Worm (Caenorhabditis elegans) whole organism, L3 larva: ENCODE measurements around the gene fbxc-20.

Experiments used
- ceh-82 ChIP-seq: fragments of 150-350 bp; optimal IDR thresholded peaks from 2 replicates; lab custom pipeline; 2014; ENCODE audit warnings: missing biosample characterization, missing genetic modification characterization
- egl-27 ChIP-seq: sonication (generic microtip); optimal IDR thresholded peaks from 4 replicates; lab custom pipeline; 2017; ENCODE audit warnings: missing biosample characterization, missing genetic modification reagents, missing genetic modification characterization
- lin-39 ChIP-seq: fragments of 150-350 bp; optimal IDR thresholded peaks from 2 replicates; lab custom pipeline; 2018; ENCODE audit warnings: missing biosample characterization, missing genetic modification reagents, missing genetic modification characterization
- nhr-11 ChIP-seq: fragments of 150-350 bp; optimal IDR thresholded peaks from 2 replicates; lab custom pipeline; 2014; ENCODE audit warnings: missing biosample characterization, missing genetic modification characterization
- nhr-12 ChIP-seq: fragments of 150-350 bp; optimal IDR thresholded peaks from 2 replicates; lab custom pipeline; 2014; ENCODE audit warnings: missing biosample characterization, missing genetic modification characterization
- nhr-237 ChIP-seq: fragments of 150-350 bp; optimal IDR thresholded peaks from 2 replicates; lab custom pipeline; 2014; ENCODE audit warnings: missing biosample characterization, missing genetic modification characterization
- nhr-76 ChIP-seq: fragments of 150-350 bp; sonication (generic microtip); optimal IDR thresholded peaks from 5 replicates; lab custom pipeline; 2014; ENCODE audit warnings: missing biosample characterization, missing genetic modification characterization
- tbx-2 ChIP-seq: sonication (generic microtip); optimal IDR thresholded peaks from 2 replicates; lab custom pipeline; 2016; ENCODE audit warnings: mild to moderate bottlenecking, missing genetic modification characterization, missing compliant biosample characterization
- unc-62 ChIP-seq: fragments of 150-350 bp; sonication (generic microtip); optimal IDR thresholded peaks from 4 replicates; lab custom pipeline; 2014; ENCODE audit warnings: missing biosample characterization, missing genetic modification reagents, missing genetic modification characterization

ce11 chrII:2438180-2438579 is 19.2 kb downstream of the fbxc-20 start:
- no peak for TF ChIP-seq nhr-237
- TF ChIP-seq egl-27 (tag; lab: Kevin White, UChicago): no peak
- TF ChIP-seq tbx-2: no peak
- no peak for TF ChIP-seq nhr-11
- no peak for TF ChIP-seq unc-62 (GFP tag; lab: Kevin White, UChicago)
- TF ChIP-seq nhr-12 (tag; lab: Kevin White, UChicago): no peak
- TF ChIP-seq lin-39 (tag; lab: Kevin White, UChicago): no peak
- TF ChIP-seq nhr-76 (tag; lab: Kevin White, UChicago): no peak
- TF ChIP-seq ceh-82 (tag; lab: Kevin White, UChicago): no peak
